Fruit fly (Drosophila melanogaster): Measurements from ENCODE around the gene disco-r.

The disco-r gene

dm6 chrX:16148974-16149373 is at the start of gene disco-r (continued):
- no peak for TF ChIP-seq eyg (GFP tag; optimal IDR thresholded peaks at IDR 0.05)
- no peak for TF ChIP-seq CG4854 (GFP tag; optimal IDR thresholded peaks at IDR 0.05)
- no peak for TF ChIP-seq CG5180 (GFP tag; optimal IDR thresholded peaks at IDR 0.05)
- TF ChIP-seq CG13296 (GFP tag; optimal IDR thresholded peaks at IDR 0.05), result no peak
- peak; percentile 86 for TF ChIP-seq Jarid2 (GFP tag; optimal IDR thresholded peaks at IDR 0.05)
- TF ChIP-seq jing (GFP tag; optimal IDR thresholded peaks at IDR 0.05), result peak; percentile 37
- no peak for TF ChIP-seq Usf (GFP tag; optimal IDR thresholded peaks at IDR 0.05)
- no peak for TF ChIP-seq p53 (GFP tag; optimal IDR thresholded peaks at IDR 0.05)
- no peak for TF ChIP-seq tll (GFP tag; optimal IDR thresholded peaks at IDR 0.05)
- TF ChIP-seq az2 (GFP tag; optimal IDR thresholded peaks at IDR 0.05), result no peak
- TF ChIP-seq ab (GFP tag; optimal IDR thresholded peaks at IDR 0.05), result no peak
- no peak for TF ChIP-seq pnt (GFP tag; optimal IDR thresholded peaks at IDR 0.05)
- no peak for TF ChIP-seq CG3847 (GFP tag; IDR thresholded peaks at IDR 0.05)
- no peak for TF ChIP-seq CG2129 (GFP tag; IDR thresholded peaks at IDR 0.05; ENCODE audit: partially characterized antibody)
- peak; percentile 87; the same call in 3 of the 4 replicates for TF ChIP-seq chinmo (GFP tag; IDR thresholded peaks at IDR 0.05; ENCODE audit: partially characterized antibody)
- TF ChIP-seq CG6272 (GFP tag; IDR thresholded peaks at IDR 0.05), result no peak

dm6 chrX:16193814-16194213 is 45.0 kb upstream of the disco-r start:
- TF ChIP-seq crol (GFP tag; IDR thresholded peaks at IDR 0.05) (peak; percentile 93), stc (GFP tag; IDR thresholded peaks at IDR 0.05) (0 out of 2 replicates have a peak, but pooled peaks have one; percentile 15), CG33557 (GFP tag; optimal IDR thresholded peaks at IDR 0.05) (no peak), fd64A (GFP tag; optimal IDR thresholded peaks at IDR 0.05) (no peak), Ets65A (GFP tag) (peak; percentile 11), D19B (GFP tag; optimal IDR thresholded peaks at IDR 0.05) (peak; percentile 7), Nf-YB (GFP tag; optimal IDR thresholded peaks at IDR 0.05) (no peak), pita (GFP tag; optimal IDR thresholded peaks at IDR 0.05) (no peak), YL-1 (GFP tag; optimal IDR thresholded peaks at IDR 0.05) (no peak), Med (GFP tag) (peak; percentile 50), row (GFP tag; IDR thresholded peaks at IDR 0.05) (peak; percentile 6; the same call in 1 of the 3 replicates), luna (GFP tag; optimal IDR thresholded peaks at IDR 0.05) (no peak), sr (GFP tag; IDR thresholded peaks at IDR 0.05) (peak; percentile 53; the same call in 2 of the 3 replicates), CG4854 (GFP tag; optimal IDR thresholded peaks at IDR 0.05) (no peak), CG34224 (GFP tag; IDR thresholded peaks at IDR 0.05; ENCODE audit: partially characterized antibody) (no peak), MBD-R2 (GFP tag; IDR thresholded peaks at IDR 0.05) (no peak)

dm6 chrX:16175079-16175478 is 26.3 kb upstream of the disco-r start:
- no peak for TF ChIP-seq Camta (GFP tag; optimal IDR thresholded peaks at IDR 0.05)
- TF ChIP-seq CHES-1-like (GFP tag; optimal IDR thresholded peaks at IDR 0.05), result no peak
- TF ChIP-seq Kr (GFP tag; optimal IDR thresholded peaks at IDR 0.05), result no peak
- TF ChIP-seq Hmr (GFP tag; optimal IDR thresholded peaks at IDR 0.05), result no peak
- TF ChIP-seq Hr78 (GFP tag; optimal IDR thresholded peaks at IDR 0.05), result no peak
- peak; percentile 59 for TF ChIP-seq Nf-YC (tag; optimal IDR thresholded peaks at IDR 0.05)
- no peak for TF ChIP-seq CG2116 (GFP tag; optimal IDR thresholded peaks at IDR 0.05)
- no peak for TF ChIP-seq Lim3 (GFP tag; IDR thresholded peaks at IDR 0.05)
- TF ChIP-seq CG9437 (GFP tag; optimal IDR thresholded peaks at IDR 0.05), result no peak
- no peak for TF ChIP-seq CG6254 (GFP tag; optimal IDR thresholded peaks at IDR 0.05)
- TF ChIP-seq CG1529 (GFP tag; optimal IDR thresholded peaks at IDR 0.05), result no peak
- peak; percentile 82 for TF ChIP-seq Nf-YB (GFP tag; optimal IDR thresholded peaks at IDR 0.05)
- TF ChIP-seq CG18011 (GFP tag; optimal IDR thresholded peaks at IDR 0.05), result no peak
- no peak for TF ChIP-seq dmrt99B (tag; optimal IDR thresholded peaks at IDR 0.05)
- no peak for TF ChIP-seq cato (GFP tag; optimal IDR thresholded peaks at IDR 0.05; ENCODE audit: borderline replicate concordance)
- peak; percentile 85 for TF ChIP-seq CG5180 (GFP tag; optimal IDR thresholded peaks at IDR 0.05)
- TF ChIP-seq Max (GFP tag; optimal IDR thresholded peaks at IDR 0.05), result no peak
- TF ChIP-seq salm (tag; optimal IDR thresholded peaks at IDR 0.05), result no peak

Data from whole organism, embryonic.